Worm (Caenorhabditis elegans) whole organism, dauer: ENCODE data around the gene fbxc-20.

Experiments used
- unc-62 ChIP-seq: sonication (generic microtip); optimal IDR thresholded peaks from 2 replicates; lab custom pipeline; 2017; ENCODE audit warnings: missing biosample characterization, missing genetic modification reagents, missing genetic modification characterization

fbxc-20 gene

DNA sequence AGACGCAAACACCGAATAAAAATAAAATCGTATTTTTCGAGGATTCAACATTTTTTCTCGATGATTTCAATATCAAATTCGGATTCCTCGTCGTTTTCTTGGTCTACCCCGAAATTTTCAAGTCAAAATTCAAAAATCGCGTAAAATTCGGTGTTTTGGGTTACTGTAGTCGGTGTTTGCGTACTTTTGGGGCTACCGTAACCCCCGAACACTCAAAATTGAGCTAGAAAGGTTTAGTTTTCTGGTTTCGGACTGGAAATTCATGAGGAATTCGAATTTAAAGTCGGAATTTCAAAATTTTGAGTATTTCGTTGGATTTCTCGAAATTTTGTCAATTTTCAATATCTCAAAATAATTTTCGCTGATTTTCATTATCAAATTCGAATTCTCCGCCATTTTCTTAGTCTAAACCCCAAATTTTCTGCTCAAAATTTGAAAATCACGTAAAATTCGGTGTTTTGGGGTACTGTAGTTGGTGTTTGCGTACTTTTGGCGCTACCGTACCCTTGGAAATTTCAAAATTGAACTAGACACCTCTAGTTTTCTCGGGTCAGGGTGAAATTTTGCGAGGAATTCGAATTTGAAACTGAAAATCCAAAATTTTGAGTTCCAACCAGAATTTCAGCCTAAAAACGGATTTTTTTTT is 37.1 kb downstream of the fbxc-20 start:
- no peak for TF ChIP-seq unc-62

DNA sequence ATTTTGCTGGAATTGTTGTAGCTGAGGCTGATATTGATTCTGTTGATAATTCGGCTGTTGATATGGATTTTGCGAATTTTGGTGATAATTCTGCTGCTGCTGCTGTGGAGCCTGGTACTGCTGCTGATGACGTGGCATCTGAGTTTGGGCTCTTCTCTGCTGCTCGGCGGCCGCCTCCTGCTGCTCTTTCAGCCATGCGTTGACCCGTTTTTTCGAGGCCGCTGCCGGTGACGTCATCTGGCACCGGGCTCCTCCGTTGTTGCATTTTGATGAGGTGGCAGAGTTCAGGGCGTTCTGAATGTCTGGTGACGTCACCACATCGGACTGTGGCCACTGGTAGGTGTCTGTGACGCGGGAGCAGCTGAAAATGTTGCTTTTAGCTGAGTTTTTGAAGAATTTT is 38.0 kb downstream of the fbxc-20 start:
- no peak for TF ChIP-seq unc-62

DNA sequence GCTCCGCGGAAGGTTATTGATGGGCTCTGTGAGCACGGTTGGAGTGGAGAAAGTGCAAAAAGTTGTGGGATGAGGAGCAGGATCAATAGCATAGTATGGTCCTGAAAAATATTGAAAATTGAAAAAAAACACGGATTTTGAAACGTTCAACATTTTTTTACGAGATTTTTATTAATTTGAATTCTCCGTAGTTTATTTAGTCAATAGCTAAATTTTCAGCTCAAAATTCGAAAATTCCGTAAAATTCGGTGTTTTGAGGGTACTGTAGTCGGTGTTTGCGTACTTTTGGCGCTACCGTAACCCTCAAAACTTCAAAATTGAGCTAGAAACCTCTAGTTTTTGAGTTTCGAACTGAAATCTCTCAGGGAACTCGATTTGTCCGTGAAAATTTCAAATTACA is 39.9 kb downstream of the fbxc-20 start, which contains the start of gene pqn-42:
TSS of gene pqn-42 (minus strand) at position 101 of the 400 bp plus-strand sequence.
- TF ChIP-seq unc-62, result no peak

DNA sequence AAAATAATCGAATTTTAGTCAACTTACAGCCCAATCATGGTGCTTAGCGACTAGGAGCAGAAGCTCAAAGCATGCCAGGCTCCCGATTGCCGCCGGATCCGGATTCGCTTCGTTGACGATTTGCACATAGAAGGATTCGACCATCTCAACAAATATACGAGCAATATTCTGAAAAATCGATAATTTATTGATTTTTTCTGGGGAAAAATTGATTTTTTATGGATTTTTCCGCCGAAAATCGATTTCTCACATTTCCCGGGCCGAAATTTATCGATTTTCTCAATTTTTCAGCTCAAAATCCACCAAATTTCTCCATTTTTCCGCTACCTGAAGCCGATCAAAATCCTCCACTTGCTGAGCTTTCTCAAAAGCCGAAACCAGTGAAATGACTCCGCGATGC is 49.9 kb downstream of the fbxc-20 start:
- TF ChIP-seq unc-62, result no peak
